Worm (Caenorhabditis elegans): ENCODE results near the gene F21C10.19.

Gene F21C10.19

ce11 chrV:9124180-9124579 lies 6.7 kb upstream of the F21C10.19 start, which contains the start of gene F21C10.6:
F21C10.6 (plus strand) TSS chrV:9124480.
- no peak for TF ChIP-seq ceh-36 (tag; optimal IDR thresholded peaks at IDR 0.05)
- TF ChIP-seq ama-1 (optimal IDR thresholded peaks at IDR 0.05): no peak
- no peak for TF ChIP-seq aly-1 (tag; optimal IDR thresholded peaks at IDR 0.05)
- no peak for TF ChIP-seq ceh-13 (GFP tag; optimal IDR thresholded peaks at IDR 0.05)
- TF ChIP-seq tbx-11 (GFP tag; IDR thresholded peaks at IDR 0.05): no peak
- TF ChIP-seq pes-1 (GFP tag; IDR thresholded peaks at IDR 0.05): no peak
- TF ChIP-seq F13C5.2 (tag; optimal IDR thresholded peaks at IDR 0.05): no peak
- TF ChIP-seq hmbx-1 (tag; optimal IDR thresholded peaks at IDR 0.05): no peak
- no peak for TF ChIP-seq B0310.2 (tag; optimal IDR thresholded peaks at IDR 0.05)
- TF ChIP-seq sea-1 (GFP tag; conservative IDR thresholded peaks at IDR 0.05): no peak
- TF ChIP-seq ets-7 (tag; optimal IDR thresholded peaks at IDR 0.05): no peak
- no peak for TF ChIP-seq tra-4 (tag; optimal IDR thresholded peaks at IDR 0.05)
- TF ChIP-seq scrt-1 (GFP tag; IDR thresholded peaks at IDR 0.05): no peak
- no peak for TF ChIP-seq flt-1 (GFP tag; IDR thresholded peaks at IDR 0.05)
- no peak for TF ChIP-seq hnd-1 (tag; optimal IDR thresholded peaks at IDR 0.05)
- no peak for TF ChIP-seq tbx-37 (GFP tag; conservative IDR thresholded peaks at IDR 0.05)
- no peak for TF ChIP-seq hmg-4 (GFP tag; optimal IDR thresholded peaks at IDR 0.05)

ce11 chrV:9125345-9125744 lies 5.5 kb upstream of the F21C10.19 start, which contains the start of gene F21C10.5:
F21C10.5 (plus strand) TSS chrV:9125645.
- no peak for TF ChIP-seq ama-1 (optimal IDR thresholded peaks at IDR 0.05)
- TF ChIP-seq tbx-11 (GFP tag; IDR thresholded peaks at IDR 0.05): no peak
- TF ChIP-seq pes-1 (GFP tag; IDR thresholded peaks at IDR 0.05): no peak
- TF ChIP-seq ceh-36 (tag; optimal IDR thresholded peaks at IDR 0.05): no peak
- no peak for TF ChIP-seq tra-4 (tag; optimal IDR thresholded peaks at IDR 0.05)
- TF ChIP-seq tbx-37 (GFP tag; conservative IDR thresholded peaks at IDR 0.05): no peak
- no peak for TF ChIP-seq scrt-1 (GFP tag; IDR thresholded peaks at IDR 0.05)
- TF ChIP-seq F13C5.2 (tag; optimal IDR thresholded peaks at IDR 0.05): no peak
- no peak for TF ChIP-seq ets-7 (tag; optimal IDR thresholded peaks at IDR 0.05)
- TF ChIP-seq hmg-4 (GFP tag; optimal IDR thresholded peaks at IDR 0.05): no peak
- no peak for TF ChIP-seq aly-1 (tag; optimal IDR thresholded peaks at IDR 0.05)
- no peak for TF ChIP-seq sea-1 (GFP tag; conservative IDR thresholded peaks at IDR 0.05)

ce11 chrV:9126316-9126715 lies 4.5 kb upstream of the F21C10.19 start, which contains the start of gene F21C10.4:
F21C10.4 (plus strand) TSS chrV:9126616.
- TF ChIP-seq tbx-11 (GFP tag; IDR thresholded peaks at IDR 0.05) (no peak), hmg-4 (GFP tag; optimal IDR thresholded peaks at IDR 0.05) (no peak), hmbx-1 (tag; optimal IDR thresholded peaks at IDR 0.05) (no peak), B0310.2 (tag; optimal IDR thresholded peaks at IDR 0.05) (no peak), ets-7 (tag; optimal IDR thresholded peaks at IDR 0.05) (no peak), sea-1 (GFP tag; conservative IDR thresholded peaks at IDR 0.05) (no peak), tra-4 (tag; optimal IDR thresholded peaks at IDR 0.05) (no peak), ceh-13 (GFP tag; optimal IDR thresholded peaks at IDR 0.05) (no peak), hnd-1 (tag; optimal IDR thresholded peaks at IDR 0.05) (no peak), F13C5.2 (tag; optimal IDR thresholded peaks at IDR 0.05) (no peak), scrt-1 (GFP tag; IDR thresholded peaks at IDR 0.05) (no peak), ceh-36 (tag; optimal IDR thresholded peaks at IDR 0.05) (no peak), pes-1 (GFP tag; IDR thresholded peaks at IDR 0.05) (no peak), flt-1 (GFP tag; IDR thresholded peaks at IDR 0.05) (no peak), tbx-37 (GFP tag; conservative IDR thresholded peaks at IDR 0.05) (no peak), aly-1 (tag; optimal IDR thresholded peaks at IDR 0.05) (no peak), ama-1 (optimal IDR thresholded peaks at IDR 0.05) (no peak)

ce11 chrV:9127773-9128172 lies 3.1 kb upstream of the F21C10.19 start, which contains the start of gene F21C10.3:
F21C10.3 (plus strand) TSS chrV:9128073.
- TF ChIP-seq sea-1 (GFP tag; conservative IDR thresholded peaks at IDR 0.05) (no peak), flt-1 (GFP tag; IDR thresholded peaks at IDR 0.05) (no peak), F13C5.2 (tag; optimal IDR thresholded peaks at IDR 0.05) (no peak), tbx-37 (GFP tag; conservative IDR thresholded peaks at IDR 0.05) (no peak), tra-4 (tag; optimal IDR thresholded peaks at IDR 0.05) (no peak), ceh-36 (tag; optimal IDR thresholded peaks at IDR 0.05) (no peak), aly-1 (tag; optimal IDR thresholded peaks at IDR 0.05) (no peak), tbx-11 (GFP tag; IDR thresholded peaks at IDR 0.05) (no peak), hmbx-1 (tag; optimal IDR thresholded peaks at IDR 0.05) (no peak), B0310.2 (tag; optimal IDR thresholded peaks at IDR 0.05) (no peak), hnd-1 (tag; optimal IDR thresholded peaks at IDR 0.05) (no peak)

ce11 chrV:9128562-9128961 lies 2.3 kb upstream of the F21C10.19 start:
- TF ChIP-seq ets-7 (tag; optimal IDR thresholded peaks at IDR 0.05) (no peak), sea-1 (GFP tag; conservative IDR thresholded peaks at IDR 0.05) (no peak), ceh-13 (GFP tag; optimal IDR thresholded peaks at IDR 0.05) (no peak)

- TF ChIP-seq ets-7 (tag; optimal IDR thresholded peaks at IDR 0.05) (no peak), tbx-11 (GFP tag; IDR thresholded peaks at IDR 0.05) (no peak), tbx-37 (GFP tag; conservative IDR thresholded peaks at IDR 0.05) (no peak), ama-1 (optimal IDR thresholded peaks at IDR 0.05) (no peak), pes-1 (GFP tag; IDR thresholded peaks at IDR 0.05) (no peak), hmbx-1 (tag; optimal IDR thresholded peaks at IDR 0.05) (no peak), B0310.2 (tag; optimal IDR thresholded peaks at IDR 0.05) (no peak), aly-1 (tag; optimal IDR thresholded peaks at IDR 0.05) (no peak), hmg-4 (GFP tag; optimal IDR thresholded peaks at IDR 0.05) (no peak), ceh-13 (GFP tag; optimal IDR thresholded peaks at IDR 0.05) (no peak), F13C5.2 (tag; optimal IDR thresholded peaks at IDR 0.05) (no peak)
Observed at ce11 chrV:9132043-9132442, 1.2 kb downstream of the F21C10.19 start, which contains the start of gene F21C10.1. F21C10.1 (plus strand) TSS chrV:9132343.

ce11 chrV:9133950-9134349 lies 3.1 kb downstream of the F21C10.19 start, which contains the start of gene B0222.1:
B0222.1 (plus strand) TSS chrV:9134255.
- no peak for TF ChIP-seq ceh-13 (GFP tag; optimal IDR thresholded peaks at IDR 0.05)
- no peak for TF ChIP-seq aly-1 (tag; optimal IDR thresholded peaks at IDR 0.05)
- TF ChIP-seq tbx-11 (GFP tag; IDR thresholded peaks at IDR 0.05): no peak
- no peak for TF ChIP-seq ama-1 (optimal IDR thresholded peaks at IDR 0.05)
- no peak for TF ChIP-seq hnd-1 (tag; optimal IDR thresholded peaks at IDR 0.05)
- TF ChIP-seq ceh-36 (tag; optimal IDR thresholded peaks at IDR 0.05): no peak
- TF ChIP-seq tbx-37 (GFP tag; conservative IDR thresholded peaks at IDR 0.05): no peak
- no peak for TF ChIP-seq tra-4 (tag; optimal IDR thresholded peaks at IDR 0.05)
- TF ChIP-seq flt-1 (GFP tag; IDR thresholded peaks at IDR 0.05): no peak
- TF ChIP-seq B0310.2 (tag; optimal IDR thresholded peaks at IDR 0.05): no peak
- TF ChIP-seq hmbx-1 (tag; optimal IDR thresholded peaks at IDR 0.05): no peak
- TF ChIP-seq hmg-4 (GFP tag; optimal IDR thresholded peaks at IDR 0.05): no peak
- TF ChIP-seq pes-1 (GFP tag; IDR thresholded peaks at IDR 0.05): no peak
- no peak for TF ChIP-seq F13C5.2 (tag; optimal IDR thresholded peaks at IDR 0.05)
